Worm (Caenorhabditis elegans) whole organism, mixed stage, embryonic: Measurements from ENCODE around the gene idpa-1.

ENCODE experiments used
- elt-3 ChIP-seq: fragments of 150-350 bp; optimal IDR thresholded peaks from 2 replicates; lab custom pipeline; 2014; ENCODE audit warnings: missing biosample characterization, missing genetic modification characterization
- hlh-1 ChIP-seq: fragments of 150-350 bp; optimal IDR thresholded peaks from 2 replicates; lab custom pipeline; 2014; ENCODE audit warnings: missing biosample characterization, missing genetic modification reagents, missing genetic modification characterization
- pha-4 ChIP-seq: fragments of 150-350 bp; optimal IDR thresholded peaks from 2 replicates; lab custom pipeline; 2018; ENCODE audit warnings: missing biosample characterization, missing genetic modification reagents, missing genetic modification characterization

ce11 chrIII:2923012-2923411 lies 22.0 kb upstream of the idpa-1 start, which contains the start of gene R10F2.4:
- no peak for TF ChIP-seq elt-3 (tag; lab: Kevin White, UChicago)
- TF ChIP-seq pha-4 (tag; lab: Kevin White, UChicago) = no peak
- no peak for TF ChIP-seq hlh-1 (tag; lab: Kevin White, UChicago)
